Fruit fly (Drosophila melanogaster) whole organism, embryonic: Measurements from ENCODE around the gene mthl1.

Experiments
- BEAF-32 ChIP-seq: fragments of 200-800 bp; sonication (Bioruptor generic); optimal IDR thresholded peaks from 3 replicates; lab custom pipeline; 2017; ENCODE audit warnings: missing biosample characterization, missing genetic modification characterization, mild to moderate bottlenecking, moderate library complexity, missing genetic modification reagents
- CG10147 ChIP-seq: fragments of 200-800 bp; sonication (Bioruptor generic); optimal IDR thresholded peaks from 2 replicates; lab custom pipeline; 2019; ENCODE audit warnings: missing biosample characterization, mild to moderate bottlenecking, missing genetic modification characterization, moderate library complexity
- CG10209 ChIP-seq: fragments of 200-800 bp; sonication (Bioruptor generic); optimal IDR thresholded peaks from 3 replicates; lab custom pipeline; 2017; ENCODE audit warnings: missing biosample characterization, mild to moderate bottlenecking, missing genetic modification characterization, missing genetic modification reagents
- CG10565 ChIP-seq: fragments of 200-800 bp; sonication (Bioruptor generic); optimal IDR thresholded peaks from 3 replicates; lab custom pipeline; 2016; ENCODE audit warnings: missing biosample characterization, mild to moderate bottlenecking, missing genetic modification characterization
- CG10654 ChIP-seq: fragments of 200-800 bp; sonication (Bioruptor generic); optimal IDR thresholded peaks from 2 replicates; lab custom pipeline; 2016; ENCODE audit warnings: missing biosample characterization, missing genetic modification characterization
- CG11085 ChIP-seq: fragments of 200-800 bp; sonication (Bioruptor generic); IDR thresholded peaks from 2 replicates; pipeline ENCODE4 v1.3.6; 2022; ENCODE audit warnings: missing biosample characterization, missing genetic modification characterization
- CG13894 ChIP-seq: fragments of 200-800 bp; sonication (Bioruptor generic); optimal IDR thresholded peaks from 3 replicates; lab custom pipeline; 2018; ENCODE audit warnings: missing biosample characterization, mild to moderate bottlenecking, missing genetic modification characterization, moderate library complexity
- CG15011 ChIP-seq: fragments of 200-800 bp; sonication (Bioruptor generic); optimal IDR thresholded peaks from 3 replicates; lab custom pipeline; 2018; ENCODE audit warnings: missing biosample characterization, mild to moderate bottlenecking, missing genetic modification characterization
- CG16815 ChIP-seq: fragments of 200-800 bp; sonication (Bioruptor generic); optimal IDR thresholded peaks from 3 replicates; lab custom pipeline; 2017; ENCODE audit warnings: missing biosample characterization, mild to moderate bottlenecking, missing genetic modification characterization
- CG17802 ChIP-seq: fragments of 200-800 bp; sonication (Bioruptor generic); optimal IDR thresholded peaks from 2 replicates; lab custom pipeline; 2018; ENCODE audit warnings: missing biosample characterization, mild to moderate bottlenecking, missing genetic modification characterization, moderate library complexity
- CG1792 ChIP-seq: fragments of 200-800 bp; sonication (Bioruptor generic); optimal IDR thresholded peaks from 2 replicates; lab custom pipeline; 2016; ENCODE audit warnings: missing biosample characterization, missing genetic modification characterization
- CG18476 ChIP-seq: fragments of 200-800 bp; sonication (Bioruptor generic); optimal IDR thresholded peaks from 2 replicates; lab custom pipeline; 2016; ENCODE audit warnings: missing biosample characterization, mild to moderate bottlenecking, missing genetic modification characterization
- CG2202 ChIP-seq: fragments of 200-800 bp; sonication (Bioruptor generic); optimal IDR thresholded peaks from 2 replicates; lab custom pipeline; 2018; ENCODE audit warnings: missing biosample characterization, mild to moderate bottlenecking, missing genetic modification characterization
- CG4328 ChIP-seq: fragments of 200-800 bp; sonication (Bioruptor generic); optimal IDR thresholded peaks from 3 replicates; lab custom pipeline; 2017; ENCODE audit warnings: missing biosample characterization, missing genetic modification reagents, missing genetic modification characterization
- CG4707 ChIP-seq: fragments of 200-800 bp; sonication (Bioruptor generic); optimal IDR thresholded peaks from 2 replicates; lab custom pipeline; 2018; ENCODE audit warnings: missing biosample characterization, mild to moderate bottlenecking, missing genetic modification characterization, moderate library complexity
- CG6791 ChIP-seq: fragments of 200-800 bp; sonication (Bioruptor generic); IDR thresholded peaks from 3 replicates; pipeline ENCODE4 v1.3.6; 2022; ENCODE audit warnings: missing biosample characterization, missing genetic modification characterization; ENCODE audit not compliant: partially characterized antibody
- CG7786 ChIP-seq: fragments of 200-800 bp; sonication (Bioruptor generic); optimal IDR thresholded peaks from 2 replicates; lab custom pipeline; 2016; ENCODE audit warnings: missing biosample characterization, missing genetic modification characterization
- CG8290 ChIP-seq, 3 experiments: fragments of 200-800 bp; sonication (Bioruptor generic); optimal IDR thresholded peaks; 2 replicates each; lab custom pipeline; 2016 to 2019; ENCODE audit warnings: missing biosample characterization in 3 of 3, missing genetic modification characterization in 3 of 3, mild to moderate bottlenecking in 2 of 3, moderate library complexity in 1 of 3
- CG9609 ChIP-seq: fragments of 200-800 bp; sonication (Bioruptor generic); optimal IDR thresholded peaks from 3 replicates; lab custom pipeline; 2016; ENCODE audit warnings: missing biosample characterization, missing genetic modification characterization
- D19A ChIP-seq: fragments of 200-800 bp; optimal IDR thresholded peaks from 3 replicates; lab custom pipeline; 2019; ENCODE audit warnings: missing biosample characterization, mild to moderate bottlenecking, missing genetic modification characterization, moderate library complexity
- Dad ChIP-seq: fragments of 200-800 bp; sonication (Bioruptor generic); optimal IDR thresholded peaks from 3 replicates; lab custom pipeline; 2016; ENCODE audit warnings: missing biosample characterization, missing genetic modification characterization
- Drgx ChIP-seq: fragments of 200-800 bp; sonication (Bioruptor generic); IDR thresholded peaks from 2 replicates; pipeline ENCODE4 v1.3.6; 2022; ENCODE audit warnings: missing biosample characterization, missing genetic modification characterization
- Hsf ChIP-seq: fragments of 200-800 bp; sonication (Bioruptor generic); optimal IDR thresholded peaks from 3 replicates; lab custom pipeline; 2016; ENCODE audit warnings: missing biosample characterization, missing genetic modification characterization
- NfI ChIP-seq: fragments of 200-800 bp; sonication (Bioruptor generic); optimal IDR thresholded peaks from 3 replicates; lab custom pipeline; 2018; ENCODE audit warnings: missing biosample characterization, mild to moderate bottlenecking, missing genetic modification characterization, moderate library complexity
- Ravus ChIP-seq: fragments of 200-800 bp; sonication (Bioruptor generic); IDR thresholded peaks from 2 replicates; pipeline ENCODE4 v1.3.6; 2022; ENCODE audit warnings: missing biosample characterization, missing genetic modification characterization
- Side ChIP-seq: fragments of 200-800 bp; sonication (Bioruptor generic); optimal IDR thresholded peaks from 2 replicates; lab custom pipeline; 2016; ENCODE audit warnings: missing biosample characterization, missing genetic modification characterization
- Usf ChIP-seq: fragments of 200-800 bp; sonication (Bioruptor generic); optimal IDR thresholded peaks from 2 replicates; lab custom pipeline; 2017; ENCODE audit warnings: missing genotype, missing biosample characterization, missing genetic modification characterization
- Xbp1 ChIP-seq: fragments of 200-800 bp; sonication (Bioruptor generic); optimal IDR thresholded peaks from 3 replicates; lab custom pipeline; 2016; ENCODE audit warnings: missing biosample characterization, mild to moderate bottlenecking, missing genetic modification characterization
- al ChIP-seq: fragments of 200-800 bp; sonication (Bioruptor generic); IDR thresholded peaks from 2 replicates; pipeline ENCODE4 v1.3.6; 2022; ENCODE audit warnings: missing biosample characterization, missing genetic modification characterization
- bigmax ChIP-seq: fragments of 200-800 bp; sonication (Bioruptor generic); optimal IDR thresholded peaks from 2 replicates; lab custom pipeline; 2018; ENCODE audit warnings: missing biosample characterization, mild to moderate bottlenecking, missing genetic modification characterization
- caup ChIP-seq: fragments of 200-800 bp; sonication (Bioruptor generic); optimal IDR thresholded peaks from 3 replicates; lab custom pipeline; 2017; ENCODE audit warnings: missing biosample characterization, mild to moderate bottlenecking, missing genetic modification characterization, moderate library complexity; ENCODE audit not compliant: severe bottlenecking
- crc ChIP-seq: fragments of 200-800 bp; sonication (Bioruptor generic); optimal IDR thresholded peaks from 2 replicates; lab custom pipeline; 2016; ENCODE audit warnings: missing biosample characterization, missing genetic modification characterization
- cwo ChIP-seq: fragments of 200-800 bp; sonication (Bioruptor generic); optimal IDR thresholded peaks from 3 replicates; lab custom pipeline; 2017; ENCODE audit warnings: missing biosample characterization, missing genetic modification characterization, mild to moderate bottlenecking, moderate library complexity, missing genetic modification reagents
- eve ChIP-seq, 2 experiments: fragments of >200 bp; optimal IDR thresholded peaks; 2 replicates each; lab custom pipeline; 2017; ENCODE audit warnings: missing biosample characterization in 2 of 2, missing genetic modification characterization in 2 of 2
- fu2 ChIP-seq: fragments of 200-800 bp; sonication (Bioruptor generic); optimal IDR thresholded peaks from 2 replicates; lab custom pipeline; 2016; ENCODE audit warnings: missing biosample characterization, missing genetic modification characterization
- jigr1 ChIP-seq: fragments of 200-800 bp; sonication (Bioruptor generic); IDR thresholded peaks from 3 replicates; pipeline ENCODE4 v1.3.6; 2022; ENCODE audit warnings: missing biosample characterization, missing genetic modification characterization
- kah ChIP-seq: fragments of 200-800 bp; sonication (Bioruptor generic); optimal IDR thresholded peaks from 2 replicates; lab custom pipeline; 2018; ENCODE audit warnings: missing biosample characterization, mild to moderate bottlenecking, missing genetic modification characterization
- p53 ChIP-seq: fragments of 200-800 bp; sonication (Bioruptor generic); optimal IDR thresholded peaks from 2 replicates; lab custom pipeline; 2016; ENCODE audit warnings: missing biosample characterization, missing genetic modification characterization
- psq ChIP-seq: fragments of 200-800 bp; sonication (Bioruptor generic); optimal IDR thresholded peaks from 2 replicates; lab custom pipeline; 2017; ENCODE audit warnings: missing biosample characterization, missing genetic modification characterization
- salm ChIP-seq: fragments of 200-800 bp; sonication (Bioruptor generic); optimal IDR thresholded peaks from 2 replicates; lab custom pipeline; 2018; ENCODE audit warnings: missing biosample characterization, mild to moderate bottlenecking, missing genetic modification characterization
- slou ChIP-seq: fragments of 200-800 bp; sonication (Bioruptor generic); optimal IDR thresholded peaks from 3 replicates; lab custom pipeline; 2016; ENCODE audit warnings: missing biosample characterization, missing genetic modification characterization
- stc ChIP-seq: fragments of 200-800 bp; sonication (Bioruptor generic); IDR thresholded peaks from 2 replicates; pipeline ENCODE4 v1.3.6; 2022; ENCODE audit warnings: missing biosample characterization, missing genetic modification characterization
- stwl ChIP-seq: fragments of 200-800 bp; sonication (Bioruptor generic); optimal IDR thresholded peaks from 3 replicates; lab custom pipeline; 2018; ENCODE audit warnings: missing biosample characterization, mild to moderate bottlenecking, missing genetic modification characterization, moderate library complexity
- tll ChIP-seq, 2 experiments: fragments of 200-800 bp in 1 of 2; fragments of >200 bp in 1 of 2; sonication (Bioruptor generic) in 1 of 2; optimal IDR thresholded peaks; 2 replicates each; lab custom pipeline; 2017 to 2019; ENCODE audit warnings: missing biosample characterization in 2 of 2, missing genetic modification characterization in 2 of 2, mild to moderate bottlenecking in 1 of 2, moderate library complexity in 1 of 2
- tx ChIP-seq: fragments of 200-800 bp; sonication (Bioruptor generic); optimal IDR thresholded peaks from 2 replicates; lab custom pipeline; 2016; ENCODE audit warnings: missing biosample characterization, missing genetic modification characterization
- vnd ChIP-seq: fragments of 200-800 bp; sonication (Bioruptor generic); IDR thresholded peaks from 3 replicates; pipeline ENCODE4 v1.3.6; 2022; ENCODE audit warnings: missing biosample characterization, missing genetic modification characterization; ENCODE audit not compliant: partially characterized antibody
- zfh2 ChIP-seq: fragments of 200-800 bp; sonication (Bioruptor generic); optimal IDR thresholded peaks from 2 replicates; lab custom pipeline; 2016; ENCODE audit warnings: missing biosample characterization, missing genetic modification characterization

mthl1 gene

DNA sequence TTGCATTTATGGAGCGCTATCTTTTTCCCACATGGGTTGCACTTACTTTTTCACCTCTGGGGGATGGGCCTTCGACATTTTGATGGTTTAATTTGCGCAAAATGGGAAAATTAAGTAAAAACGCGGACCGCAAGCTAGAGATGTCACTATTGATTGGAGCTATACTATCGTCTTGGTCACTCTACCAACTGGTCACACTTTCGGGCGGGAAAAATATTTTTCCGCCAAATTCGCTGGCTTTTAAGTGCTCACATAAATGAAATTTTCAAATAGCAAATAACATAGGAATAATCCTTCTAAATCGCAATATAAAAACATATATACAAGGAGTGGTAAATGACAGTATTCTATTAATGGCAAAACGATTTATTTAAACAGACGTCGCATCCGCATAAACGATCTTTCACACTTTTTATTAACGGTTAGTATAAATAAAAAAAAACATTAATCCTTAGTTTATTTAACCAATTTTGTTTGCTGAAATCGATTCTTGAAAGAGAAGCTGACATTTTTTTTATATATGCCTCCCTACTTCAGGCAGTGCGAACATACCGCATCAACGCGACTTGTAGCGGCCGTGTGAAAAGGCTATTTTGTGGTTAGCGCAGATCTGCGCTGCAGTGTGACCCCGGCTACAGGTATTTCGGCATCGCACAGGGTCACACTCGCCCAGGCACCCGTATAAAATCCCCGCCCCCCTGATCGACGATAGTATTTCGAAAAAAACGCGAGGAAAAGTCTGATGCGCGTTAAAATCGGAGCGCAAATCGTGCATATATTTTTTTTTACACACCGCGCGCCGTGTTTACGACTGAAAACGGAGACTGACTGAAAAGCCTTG, at the start of gene mthl1, which contains the start of gene SNRPG (continued):
- TF ChIP-seq vnd (GFP tag; lab: Robert Waterston, UW) (peak; percentile 66), Drgx (peak; percentile 88), CG10147 (GFP tag; lab: Kevin White, UChicago) (peak; percentile 76), Usf (GFP tag; lab: Kevin White, UChicago) (peak; percentile 85), crc (GFP tag; lab: Kevin White, UChicago) (no peak), D19A (tag; lab: Kevin White, UChicago) (no peak), jigr1 (GFP tag; lab: Robert Waterston, UW) (peak; percentile 92), CG4328 (GFP tag; lab: Kevin White, UChicago) (peak; percentile 32), cwo (GFP tag; lab: Kevin White, UChicago) (peak; percentile 35), CG4707 (GFP tag; lab: Kevin White, UChicago) (no peak), CG11085 (GFP tag; lab: Robert Waterston, UW) (peak; percentile 87), zfh2 (GFP tag; lab: Kevin White, UChicago) (peak; percentile 88), CG10209 (GFP tag; lab: Kevin White, UChicago) (peak; percentile 74), p53 (no peak), Dad (peak; percentile 70), caup (GFP tag; lab: Kevin White, UChicago) (peak; percentile 68), NfI (GFP tag; lab: Kevin White, UChicago) (peak; percentile 79), CG7786 (GFP tag; lab: Kevin White, UChicago) (peak; percentile 77), CG8290 (GFP tag; optimal IDR thresholded peaks at IDR 0.05; lab: Kevin White, UChicago) (no peak), CG8290 (tag; optimal IDR thresholded peaks at IDR 0.05; lab: Kevin White, UChicago) (peak in 1 of 2 experiments; percentile 82), fu2 (GFP tag; lab: Kevin White, UChicago) (peak; percentile 75), CG1792 (peak; percentile 41), eve (GFP tag; optimal IDR thresholded peaks at IDR 0.05; lab: Kevin White, UChicago) (no peak), psq (GFP tag; lab: Kevin White, UChicago) (peak; percentile 23), Side (GFP tag; lab: Kevin White, UChicago) (peak; percentile 49), tx (GFP tag; lab: Kevin White, UChicago) (peak; percentile 77), CG10654 (GFP tag; lab: Kevin White, UChicago) (peak; percentile 68), al (GFP tag; lab: Robert Waterston, UW) (peak; percentile 92), bigmax (GFP tag; lab: Kevin White, UChicago) (no peak), Ravus (GFP tag; lab: Robert Waterston, UW) (peak; percentile 78), CG6791 (peak; percentile 60; the same call in 2 of the 3 replicates), CG17802 (tag; lab: Kevin White, UChicago) (peak; percentile 94), Xbp1 (GFP tag; lab: Kevin White, UChicago) (peak; percentile 88), CG16815 (GFP tag; lab: Kevin White, UChicago) (peak; percentile 83), CG13894 (tag; lab: Kevin White, UChicago) (peak; percentile 63), BEAF-32 (GFP tag; lab: Kevin White, UChicago) (peak; percentile 83), CG10565 (GFP tag; lab: Kevin White, UChicago) (no peak), tll (GFP tag; optimal IDR thresholded peaks at IDR 0.05; lab: Kevin White, UChicago) (peak in 1 of 2 experiments; percentile 62), slou (peak; percentile 74), CG2202 (tag; lab: Kevin White, UChicago) (no peak), salm (no peak), CG18476 (GFP tag; lab: Kevin White, UChicago) (peak; percentile 79), kah (GFP tag; lab: Kevin White, UChicago) (no peak), CG9609 (peak; percentile 80), CG15011 (GFP tag; lab: Kevin White, UChicago) (no peak), stwl (tag; lab: Kevin White, UChicago) (peak; percentile 45), stc (GFP tag; lab: Robert Waterston, UW) (peak; percentile 69; the same call in 1 of the 2 replicates), Hsf (GFP tag; lab: Kevin White, UChicago) (peak; percentile 83)
